Fruit fly (Drosophila melanogaster): ENCODE data around the gene Nepl8.

- no peak for TF ChIP-seq Sin3A (optimal IDR thresholded peaks at IDR 0.05)
- no peak for TF ChIP-seq ttk (optimal IDR thresholded peaks at IDR 0.05)
- no peak for TF ChIP-seq insv (optimal IDR thresholded peaks at IDR 0.05)
Measured at dm6 chr2L:16486001-16486793, 1.8 kb upstream of the Nepl8 start.
